Fruit fly (Drosophila melanogaster): ENCODE results near the gene CG33630.

Gene CG33630

dm6 chr3R:10042664-10043372, 19.6 kb upstream of the CG33630 start, which contains the start of the genes Mical and CG3909 (continued):
- TF ChIP-seq Bgb (GFP tag; IDR thresholded peaks at IDR 0.05; ENCODE audit: partially characterized antibody) (peak; percentile 46), CG17186 (GFP tag; optimal IDR thresholded peaks at IDR 0.05) (peak; percentile 13), nmo (GFP tag; optimal IDR thresholded peaks at IDR 0.05) (peak; percentile 91), cad (GFP tag; optimal IDR thresholded peaks at IDR 0.05) (no peak), gcm2 (GFP tag; optimal IDR thresholded peaks at IDR 0.05) (peak; percentile 13), pfk (GFP tag; optimal IDR thresholded peaks at IDR 0.05) (no peak), CG11560 (tag; IDR thresholded peaks at IDR 0.05) (peak; percentile 45; the same call in 1 of the 3 replicates), zfh1 (GFP tag; IDR thresholded peaks at IDR 0.05) (peak; percentile 89), Sry-β (GFP tag; optimal IDR thresholded peaks at IDR 0.05) (no peak), Ravus (GFP tag; IDR thresholded peaks at IDR 0.05) (peak; percentile 46), CG6689 (GFP tag; IDR thresholded peaks at IDR 0.05) (peak; percentile 90), cas (GFP tag; IDR thresholded peaks at IDR 0.05) (peak; percentile 83; the same call in 1 of the 2 replicates), lov (optimal IDR thresholded peaks at IDR 0.05) (no peak), lov (GFP tag; IDR thresholded peaks at IDR 0.05) (peak; percentile 72; the same call in 1 of the 3 replicates), Dp (GFP tag; optimal IDR thresholded peaks at IDR 0.05) (peak; percentile 34), H15 (GFP tag; IDR thresholded peaks at IDR 0.05) (peak; percentile 75; the same call in 2 of the 3 replicates), chm (GFP tag; IDR thresholded peaks at IDR 0.05) (peak; percentile 85), corto (GFP tag; optimal IDR thresholded peaks at IDR 0.05) (peak; percentile 47), HLH3B (GFP tag; IDR thresholded peaks at IDR 0.05) (peak; percentile 92), chinmo (GFP tag; IDR thresholded peaks at IDR 0.05; ENCODE audit: partially characterized antibody) (peak; percentile 72; the same call in 1 of the 4 replicates), ase (GFP tag; IDR thresholded peaks at IDR 0.05) (peak; percentile 83; the same call in 2 of the 3 replicates), CG13894 (tag; optimal IDR thresholded peaks at IDR 0.05) (peak; percentile 87), CG30020 (tag; optimal IDR thresholded peaks at IDR 0.05) (peak; percentile 81), CG12769 (tag; optimal IDR thresholded peaks at IDR 0.05) (no peak), ara (GFP tag; IDR thresholded peaks at IDR 0.05) (peak; percentile 59; the same call in 1 of the 2 replicates), CG17385 (GFP tag; optimal IDR thresholded peaks at IDR 0.05) (peak; percentile 76), ERR (GFP tag; optimal IDR thresholded peaks at IDR 0.05) (no peak), CG1792 (GFP tag; optimal IDR thresholded peaks at IDR 0.05) (no peak), Abd-B (GFP tag; optimal IDR thresholded peaks at IDR 0.05) (peak; percentile 81), CG7928 (GFP tag; optimal IDR thresholded peaks at IDR 0.05) (no peak), Pdp1 (GFP tag; optimal IDR thresholded peaks at IDR 0.05) (peak; percentile 60 to 91), dimm (GFP tag; IDR thresholded peaks at IDR 0.05) (peak; percentile 77), nerfin-2 (GFP tag; IDR thresholded peaks at IDR 0.05; ENCODE audit: partially characterized antibody) (peak; percentile 84), CG1603 (tag; optimal IDR thresholded peaks at IDR 0.05) (peak; percentile 44), CG10543 (GFP tag; optimal IDR thresholded peaks at IDR 0.05) (peak; percentile 48), Stat92E (GFP tag; optimal IDR thresholded peaks at IDR 0.05) (peak in 1 of 3 experiments; percentile 40), crc (GFP tag; optimal IDR thresholded peaks at IDR 0.05) (no peak), eve (GFP tag; optimal IDR thresholded peaks at IDR 0.05) (no peak), ap (GFP tag; IDR thresholded peaks at IDR 0.05) (peak; percentile 85), da (GFP tag; optimal IDR thresholded peaks at IDR 0.05) (no peak), pros (GFP tag; optimal IDR thresholded peaks at IDR 0.05) (no peak), Atf-2 (GFP tag; optimal IDR thresholded peaks at IDR 0.05) (peak; percentile 22), inv (GFP tag; IDR thresholded peaks at IDR 0.05; ENCODE audit: partially characterized antibody) (peak; percentile 32), ttk (GFP tag; IDR thresholded peaks at IDR 0.05) (peak; percentile 86), nom (GFP tag; optimal IDR thresholded peaks at IDR 0.05) (peak; percentile 49), Sry-δ (GFP tag; optimal IDR thresholded peaks at IDR 0.05) (peak; percentile 29), CG7745 (tag; optimal IDR thresholded peaks at IDR 0.05) (no peak), lab (GFP tag; optimal IDR thresholded peaks at IDR 0.05) (peak; percentile 84)

All from whole organism, embryonic.